Fruit fly (Drosophila melanogaster) whole organism, embryonic: ENCODE results near the gene Son.
A peak's percentile ranks its signal among the peaks of the same experiment; 100 is the strongest.

ENCODE experiments used
- Abd-B ChIP-seq: fragments of 200-800 bp; sonication (Bioruptor generic); optimal IDR thresholded peaks from 2 replicates; lab custom pipeline; 2018; ENCODE audit warnings: missing biosample characterization, mild to moderate bottlenecking, missing genetic modification characterization, moderate library complexity
- Antp ChIP-seq: fragments of 200-800 bp; sonication (Bioruptor generic); optimal IDR thresholded peaks from 3 replicates; lab custom pipeline; 2016; ENCODE audit warnings: missing biosample characterization, missing genetic modification characterization
- Atf-2 ChIP-seq: fragments of 200-800 bp; sonication (Bioruptor generic); optimal IDR thresholded peaks from 2 replicates; lab custom pipeline; 2016; ENCODE audit warnings: missing biosample characterization, missing genetic modification characterization
- Bdp1 ChIP-seq: fragments of 200-800 bp; sonication (Bioruptor generic); optimal IDR thresholded peaks from 3 replicates; lab custom pipeline; 2016; ENCODE audit warnings: missing biosample characterization, missing genetic modification characterization
- Bteb2 ChIP-seq: fragments of 200-800 bp; sonication (Bioruptor generic); optimal IDR thresholded peaks from 2 replicates; lab custom pipeline; 2016; ENCODE audit warnings: missing biosample characterization, missing genetic modification characterization
- C15 ChIP-seq: fragments of 200-800 bp; sonication (Bioruptor generic); IDR thresholded peaks from 3 replicates; pipeline ENCODE4 v1.3.6; 2022; ENCODE audit warnings: missing biosample characterization, missing genetic modification characterization
- CG10366 ChIP-seq: fragments of 200-800 bp; sonication (Bioruptor generic); IDR thresholded peaks from 2 replicates; pipeline ENCODE4 v1.3.6; 2022; ENCODE audit warnings: missing biosample characterization, missing genetic modification characterization
- CG10654 ChIP-seq: fragments of 200-800 bp; sonication (Bioruptor generic); optimal IDR thresholded peaks from 2 replicates; lab custom pipeline; 2016; ENCODE audit warnings: missing biosample characterization, missing genetic modification characterization
- CG11085 ChIP-seq: fragments of 200-800 bp; sonication (Bioruptor generic); IDR thresholded peaks from 2 replicates; pipeline ENCODE4 v1.3.6; 2022; ENCODE audit warnings: missing biosample characterization, missing genetic modification characterization
- CG11723 ChIP-seq: fragments of 200-800 bp; sonication (Bioruptor generic); optimal IDR thresholded peaks from 2 replicates; lab custom pipeline; 2017; ENCODE audit warnings: missing biosample characterization, mild to moderate bottlenecking, missing genetic modification characterization
- CG13296 ChIP-seq: fragments of 200-800 bp; sonication (Bioruptor generic); optimal IDR thresholded peaks from 3 replicates; lab custom pipeline; 2018; ENCODE audit warnings: missing biosample characterization, mild to moderate bottlenecking, missing genetic modification characterization
- CG15696 ChIP-seq: fragments of 200-800 bp; sonication (Bioruptor generic); optimal IDR thresholded peaks from 2 replicates; lab custom pipeline; 2019; ENCODE audit warnings: missing biosample characterization, mild to moderate bottlenecking, missing genetic modification characterization, moderate library complexity
- CG17186 ChIP-seq: fragments of 200-800 bp; sonication (Bioruptor generic); optimal IDR thresholded peaks from 3 replicates; lab custom pipeline; 2017; ENCODE audit warnings: missing biosample characterization, missing genetic modification reagents, missing genetic modification characterization
- CG17802 ChIP-seq: fragments of 200-800 bp; sonication (Bioruptor generic); optimal IDR thresholded peaks from 2 replicates; lab custom pipeline; 2018; ENCODE audit warnings: missing biosample characterization, mild to moderate bottlenecking, missing genetic modification characterization, moderate library complexity
- CG30431 ChIP-seq: fragments of 200-800 bp; sonication (Bioruptor generic); optimal IDR thresholded peaks from 2 replicates; lab custom pipeline; 2017; ENCODE audit warnings: missing biosample characterization, missing genetic modification characterization
- CG31441 ChIP-seq: fragments of 200-800 bp; sonication (Bioruptor generic); IDR thresholded peaks from 2 replicates; pipeline ENCODE4 v1.3.6; 2022; ENCODE audit warnings: missing biosample characterization, missing genetic modification characterization
- CG33213 ChIP-seq: fragments of 200-800 bp; sonication (Bioruptor generic); optimal IDR thresholded peaks from 3 replicates; lab custom pipeline; 2016; ENCODE audit warnings: missing biosample characterization, missing genetic modification characterization
- CG4617 ChIP-seq: fragments of 200-800 bp; sonication (Bioruptor generic); optimal IDR thresholded peaks from 3 replicates; lab custom pipeline; 2016; ENCODE audit warnings: missing biosample characterization, missing genetic modification characterization, borderline replicate concordance
- CG4820 ChIP-seq: fragments of 200-800 bp; sonication (Bioruptor generic); optimal IDR thresholded peaks from 3 replicates; lab custom pipeline; 2016; ENCODE audit warnings: missing biosample characterization, missing genetic modification characterization
- CG6272 ChIP-seq: fragments of 200-800 bp; sonication (Bioruptor generic); IDR thresholded peaks from 2 replicates; pipeline ENCODE4 v1.3.6; 2022; ENCODE audit warnings: missing biosample characterization, missing genetic modification characterization
- CG6813 ChIP-seq: fragments of 200-800 bp; sonication (Bioruptor generic); optimal IDR thresholded peaks from 2 replicates; lab custom pipeline; 2017; ENCODE audit warnings: missing biosample characterization, missing genetic modification characterization, mild to moderate bottlenecking, moderate library complexity, missing genetic modification reagents
- CG7372 ChIP-seq: fragments of 200-800 bp; sonication (Bioruptor generic); IDR thresholded peaks from 2 replicates; pipeline ENCODE4 v1.3.6; 2022; ENCODE audit warnings: missing biosample characterization, missing genetic modification characterization
- CG8290 ChIP-seq, 3 experiments: fragments of 200-800 bp; sonication (Bioruptor generic); optimal IDR thresholded peaks; 2 replicates each; lab custom pipeline; 2016 to 2019; ENCODE audit warnings: missing biosample characterization in 3 of 3, missing genetic modification characterization in 3 of 3, mild to moderate bottlenecking in 2 of 3, moderate library complexity in 1 of 3
- CG8478 ChIP-seq: fragments of >200 bp; optimal IDR thresholded peaks from 2 replicates; lab custom pipeline; 2018
- CG9817 ChIP-seq: fragments of 200-800 bp; sonication (Bioruptor generic); optimal IDR thresholded peaks from 2 replicates; lab custom pipeline; 2018; ENCODE audit warnings: missing biosample characterization, mild to moderate bottlenecking, missing genetic modification characterization, moderate library complexity
- Deaf1 ChIP-seq: fragments of 200-800 bp; optimal IDR thresholded peaks from 3 replicates; lab custom pipeline; 2019; ENCODE audit warnings: missing biosample characterization, mild to moderate bottlenecking, missing genetic modification characterization, moderate library complexity
- Dek ChIP-seq: fragments of 200-800 bp; sonication (Bioruptor generic); optimal IDR thresholded peaks from 3 replicates; lab custom pipeline; 2019; ENCODE audit warnings: missing biosample characterization, mild to moderate bottlenecking, missing genetic modification characterization, moderate library complexity
- Dll ChIP-seq: fragments of 200-800 bp; sonication (Bioruptor generic); IDR thresholded peaks from 4 replicates; pipeline ENCODE4 v1.3.6; 2022; ENCODE audit warnings: missing biosample characterization, missing genetic modification characterization; ENCODE audit not compliant: partially characterized antibody
- Gug ChIP-seq: fragments of 200-800 bp; sonication (Bioruptor generic); IDR thresholded peaks from 4 replicates; pipeline ENCODE4 v1.3.6; 2022; ENCODE audit warnings: missing biosample characterization, missing genetic modification characterization
- Myb ChIP-seq: fragments of 200-800 bp; sonication (Bioruptor generic); optimal IDR thresholded peaks from 2 replicates; lab custom pipeline; 2016; ENCODE audit warnings: missing biosample characterization, missing genetic modification characterization
- Poxn ChIP-seq: fragments of 200-800 bp; sonication (Bioruptor generic); IDR thresholded peaks from 2 replicates; pipeline ENCODE4 v1.3.6; 2022; ENCODE audit warnings: missing biosample characterization, missing genetic modification characterization
- Ptx1 ChIP-seq: fragments of 200-800 bp; sonication (Bioruptor generic); IDR thresholded peaks from 2 replicates; pipeline ENCODE4 v1.3.6; 2022; ENCODE audit warnings: missing biosample characterization, missing genetic modification characterization
- Taf1 ChIP-seq: fragments of 200-800 bp; sonication (Bioruptor generic); IDR thresholded peaks from 2 replicates; pipeline ENCODE4 v1.3.6; 2022; ENCODE audit warnings: missing biosample characterization, missing genetic modification characterization
- aop ChIP-seq: fragments of 200-800 bp; sonication (Bioruptor generic); IDR thresholded peaks from 2 replicates; pipeline ENCODE4 v1.3.6; 2022; ENCODE audit warnings: missing biosample characterization, missing genetic modification characterization
- cad ChIP-seq: fragments of >200 bp; optimal IDR thresholded peaks from 2 replicates; lab custom pipeline; 2017; ENCODE audit warnings: missing biosample characterization, missing genetic modification characterization
- chif ChIP-seq, 2 experiments: fragments of 200-800 bp; sonication (Bioruptor generic); optimal IDR thresholded peaks; 3 replicates each; lab custom pipeline; 2016; ENCODE audit warnings: missing biosample characterization in 2 of 2, missing genetic modification characterization in 2 of 2
- chinmo ChIP-seq: fragments of 200-800 bp; sonication (Bioruptor generic); IDR thresholded peaks from 4 replicates; pipeline ENCODE4 v1.3.6; 2022; ENCODE audit warnings: missing biosample characterization, missing genetic modification characterization; ENCODE audit not compliant: partially characterized antibody
- cwo ChIP-seq: fragments of 200-800 bp; sonication (Bioruptor generic); optimal IDR thresholded peaks from 3 replicates; lab custom pipeline; 2017; ENCODE audit warnings: missing biosample characterization, missing genetic modification characterization, mild to moderate bottlenecking, moderate library complexity, missing genetic modification reagents
- dan ChIP-seq: fragments of 200-800 bp; sonication (Bioruptor generic); IDR thresholded peaks from 2 replicates; pipeline ENCODE4 v1.3.6; 2022; ENCODE audit warnings: missing biosample characterization, missing genetic modification characterization
- gce ChIP-seq: fragments of 200-800 bp; sonication (Bioruptor generic); IDR thresholded peaks from 3 replicates; pipeline ENCODE4 v1.3.6; 2022; ENCODE audit warnings: missing biosample characterization, missing genetic modification characterization
- ham ChIP-seq: fragments of 200-800 bp; sonication (Bioruptor generic); IDR thresholded peaks from 2 replicates; pipeline ENCODE4 v1.3.6; 2022; ENCODE audit warnings: missing biosample characterization, missing genetic modification characterization
- lbe ChIP-seq: fragments of 200-800 bp; sonication (Bioruptor generic); optimal IDR thresholded peaks from 2 replicates; lab custom pipeline; 2016; ENCODE audit warnings: missing biosample characterization, mild to moderate bottlenecking, missing genetic modification characterization
- mld ChIP-seq: fragments of 200-800 bp; sonication (Bioruptor generic); IDR thresholded peaks from 3 replicates; pipeline ENCODE4 v1.3.6; 2022; ENCODE audit warnings: missing biosample characterization, missing genetic modification characterization; ENCODE audit not compliant: partially characterized antibody
- nerfin-2 ChIP-seq: fragments of 200-800 bp; sonication (Bioruptor generic); IDR thresholded peaks from 2 replicates; pipeline ENCODE4 v1.3.6; 2022; ENCODE audit warnings: missing biosample characterization, missing genetic modification characterization; ENCODE audit not compliant: partially characterized antibody
- p53 ChIP-seq: fragments of 200-800 bp; sonication (Bioruptor generic); optimal IDR thresholded peaks from 2 replicates; lab custom pipeline; 2016; ENCODE audit warnings: missing biosample characterization, missing genetic modification characterization
- pfk ChIP-seq: fragments of 200-800 bp; sonication (Bioruptor generic); optimal IDR thresholded peaks from 2 replicates; lab custom pipeline; 2018; ENCODE audit warnings: missing biosample characterization, mild to moderate bottlenecking, missing genetic modification characterization, moderate library complexity
- row ChIP-seq: fragments of 200-800 bp; sonication (Bioruptor generic); IDR thresholded peaks from 3 replicates; pipeline ENCODE4 v1.3.6; 2022; ENCODE audit warnings: missing biosample characterization, missing genetic modification characterization
- sna ChIP-seq: fragments of 200-800 bp; sonication (Bioruptor generic); IDR thresholded peaks from 2 replicates; pipeline ENCODE4 v1.3.6; 2022; ENCODE audit warnings: missing biosample characterization, missing genetic modification characterization; ENCODE audit not compliant: partially characterized antibody
- vnd ChIP-seq: fragments of 200-800 bp; sonication (Bioruptor generic); IDR thresholded peaks from 3 replicates; pipeline ENCODE4 v1.3.6; 2022; ENCODE audit warnings: missing biosample characterization, missing genetic modification characterization; ENCODE audit not compliant: partially characterized antibody

Gene Son

dm6 chr3R:9586663-9587248, 8.9 kb downstream of the Son start, which contains the start of gene P58IPK (continued):
- peak; percentile 69 for TF ChIP-seq Bdp1 (GFP tag; lab: Kevin White, UChicago)
- TF ChIP-seq lbe (GFP tag; lab: Kevin White, UChicago), result peak; percentile 41
- peak; percentile 56 for TF ChIP-seq CG10366
- TF ChIP-seq aop (GFP tag; lab: Robert Waterston, UW), result no peak
- peak; percentile 72 for TF ChIP-seq CG17186 (GFP tag; lab: Kevin White, UChicago)
- TF ChIP-seq CG10654 (GFP tag; lab: Kevin White, UChicago), result peak; percentile 23
- no peak for TF ChIP-seq CG6813 (GFP tag; lab: Kevin White, UChicago)
- peak; percentile 77 for TF ChIP-seq Antp (GFP tag; lab: Kevin White, UChicago)
- peak; percentile 89 for TF ChIP-seq Gug (GFP tag; lab: Robert Waterston, UW)
- no peak for TF ChIP-seq CG11085 (GFP tag; lab: Robert Waterston, UW)
- peak; percentile 43 for TF ChIP-seq CG4820 (GFP tag; lab: Kevin White, UChicago)
- peak; percentile 71 for TF ChIP-seq CG7372 (GFP tag; lab: Robert Waterston, UW)
- TF ChIP-seq Deaf1 (tag; lab: Kevin White, UChicago), result no peak
- TF ChIP-seq chinmo (GFP tag; lab: Robert Waterston, UW), result peak; percentile 73; the same call in 2 of the 4 replicates
- TF ChIP-seq CG31441 (GFP tag; lab: Robert Waterston, UW), result peak; percentile 94
- peak; percentile 70 for TF ChIP-seq Bteb2 (GFP tag; lab: Kevin White, UChicago)
- peak; percentile 32 for TF ChIP-seq CG15696 (tag; lab: Kevin White, UChicago)
- TF ChIP-seq Dll, result peak; percentile 94
- TF ChIP-seq C15 (GFP tag; lab: Robert Waterston, UW), result no peak
- peak; percentile 80 for TF ChIP-seq CG6272 (GFP tag; lab: Robert Waterston, UW)
- peak; percentile 92 for TF ChIP-seq sna (GFP tag; lab: Robert Waterston, UW)
- TF ChIP-seq Dek (tag; lab: Kevin White, UChicago), result peak; percentile 68
- peak; percentile 37 for TF ChIP-seq CG11723 (GFP tag; lab: Kevin White, UChicago)
- peak; percentile 74 for TF ChIP-seq CG33213
- no peak for TF ChIP-seq Poxn (GFP tag; lab: Robert Waterston, UW)
- peak; percentile 94 for TF ChIP-seq Myb
- TF ChIP-seq gce, result no peak
- peak; percentile 68 for TF ChIP-seq CG9817 (tag; lab: Kevin White, UChicago)
- TF ChIP-seq cwo (GFP tag; lab: Kevin White, UChicago), result no peak
- TF ChIP-seq mld (GFP tag; lab: Robert Waterston, UW), result peak; percentile 76; the same call in 2 of the 3 replicates
- peak; percentile 42 to 57 for TF ChIP-seq chif (GFP tag; optimal IDR thresholded peaks at IDR 0.05; lab: Kevin White, UChicago)
- no peak for TF ChIP-seq CG8478 (lab: Kevin White, UChicago)
- TF ChIP-seq CG8290 (GFP tag; optimal IDR thresholded peaks at IDR 0.05; lab: Kevin White, UChicago), result peak; percentile 40
- TF ChIP-seq CG8290 (tag; optimal IDR thresholded peaks at IDR 0.05; lab: Kevin White, UChicago), result peak in 1 of 2 experiments; percentile 87
- peak; percentile 13; the same call in 1 of the 2 replicates for TF ChIP-seq Taf1
- TF ChIP-seq dan (GFP tag; lab: Robert Waterston, UW), result no peak
- TF ChIP-seq CG13296, result peak; percentile 28
- TF ChIP-seq CG30431 (GFP tag; lab: Kevin White, UChicago), result peak; percentile 1
- peak; percentile 56 for TF ChIP-seq Atf-2 (GFP tag; lab: Kevin White, UChicago)
- peak; percentile 76 for TF ChIP-seq CG17802
- TF ChIP-seq pfk (GFP tag; lab: Kevin White, UChicago), result no peak
- TF ChIP-seq nerfin-2 (GFP tag; lab: Robert Waterston, UW), result peak; percentile 74
- peak; percentile 60 for TF ChIP-seq p53 (GFP tag; lab: Kevin White, UChicago)
- peak; percentile 52 for TF ChIP-seq Ptx1 (GFP tag; lab: Robert Waterston, UW)
- TF ChIP-seq ham (GFP tag; lab: Robert Waterston, UW), result no peak
- TF ChIP-seq row (GFP tag; lab: Robert Waterston, UW), result peak; percentile 93
- peak; percentile 53 for TF ChIP-seq Abd-B
- TF ChIP-seq vnd, result peak; percentile 90
- TF ChIP-seq cad (GFP tag; lab: Kevin White, UChicago), result no peak
- peak; percentile 79 for TF ChIP-seq CG4617 (GFP tag; lab: Kevin White, UChicago)
